Worm (Caenorhabditis elegans): Measurements from ENCODE around the gene ptp-8.

DNA sequence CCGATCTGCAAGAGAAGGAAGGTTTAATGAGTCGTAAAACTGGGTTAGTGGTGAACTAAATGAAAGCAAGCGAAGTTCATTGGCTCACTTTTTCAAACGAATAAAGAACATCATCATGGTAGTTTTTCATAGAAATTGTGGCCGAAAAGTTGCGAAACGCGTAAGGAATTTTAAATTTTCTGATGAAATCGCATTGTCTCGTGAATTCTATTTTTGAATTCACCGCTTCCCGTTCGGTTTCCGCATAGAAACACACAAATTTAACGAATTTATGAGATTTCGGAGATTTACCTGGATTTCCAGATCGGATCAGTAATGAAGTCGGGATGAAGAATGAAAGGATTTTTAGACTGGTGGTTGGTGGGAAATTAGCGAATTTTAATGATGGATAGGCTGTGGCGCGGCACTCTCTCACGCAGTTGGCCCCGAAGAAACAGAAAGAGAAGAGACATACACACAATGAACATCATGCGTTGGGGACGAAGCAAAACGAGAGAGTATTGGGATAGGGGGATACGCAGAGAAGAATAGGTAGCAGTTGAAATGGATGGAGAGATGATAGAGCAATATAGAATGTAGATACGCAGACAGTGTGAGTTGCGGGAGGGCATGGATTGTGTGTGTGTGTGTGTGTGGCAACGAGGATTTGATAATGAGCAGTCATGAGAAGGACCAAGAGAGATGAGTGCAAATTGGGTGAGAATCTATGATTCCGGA is 5.1 kb downstream of the ptp-8 start:
- TF ChIP-seq fos-1 (tag; optimal IDR thresholded peaks at IDR 0.05) (peak; percentile 51), elt-1 (tag; optimal IDR thresholded peaks at IDR 0.05) (no peak), unc-62 (GFP tag; optimal IDR thresholded peaks at IDR 0.05) (no peak), snpc-4 (tag; optimal IDR thresholded peaks at IDR 0.05) (peak; percentile 34)

Measured in whole organism, L2 larva.